Fruit fly (Drosophila melanogaster): ENCODE results near the gene nyo.

The nyo gene

DNA sequence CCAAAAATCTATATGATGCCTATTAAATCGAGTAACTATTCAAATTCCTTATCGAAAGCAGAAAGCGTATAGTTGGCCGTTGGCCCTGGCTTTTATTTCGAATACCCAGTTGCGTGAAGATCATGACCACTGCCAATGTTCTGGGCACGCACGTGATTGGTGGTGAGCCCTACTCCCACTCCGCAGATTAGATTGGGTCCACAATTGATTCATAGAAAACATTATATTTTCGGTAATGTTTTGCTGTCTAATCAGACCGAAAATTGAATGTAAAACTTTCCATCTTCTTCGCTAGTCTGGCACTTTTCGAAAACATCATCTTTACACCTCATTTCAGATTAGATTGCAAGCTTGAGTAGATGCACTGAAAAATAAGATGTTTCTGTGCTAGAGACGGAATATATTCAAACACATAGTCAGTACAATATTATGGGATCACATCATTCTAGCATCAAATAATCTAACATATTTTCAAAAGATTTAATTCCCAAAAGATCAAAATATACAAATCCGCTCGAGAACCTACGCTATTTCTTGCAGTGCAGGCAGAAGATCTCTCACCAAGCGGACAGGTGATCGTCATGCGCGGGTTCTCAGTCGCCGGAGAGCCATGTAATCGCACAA is 49.5 kb downstream of the nyo start, which contains the start of gene CG1774 (continued):
- TF ChIP-seq CG11560 (tag; IDR thresholded peaks at IDR 0.05), result peak; percentile 52; the same call in 1 of the 3 replicates
- TF ChIP-seq CG8388 (GFP tag; optimal IDR thresholded peaks at IDR 0.05), result peak; percentile 53
- no peak for TF ChIP-seq gt (GFP tag; IDR thresholded peaks at IDR 0.05)
- peak; percentile 52 for TF ChIP-seq en (GFP tag; optimal IDR thresholded peaks at IDR 0.05)
- TF ChIP-seq BtbVII (GFP tag; optimal IDR thresholded peaks at IDR 0.05), result peak; percentile 80
- TF ChIP-seq zf30C (GFP tag; optimal IDR thresholded peaks at IDR 0.05), result peak; percentile 73
- TF ChIP-seq tll (GFP tag; optimal IDR thresholded peaks at IDR 0.05), result no peak
- TF ChIP-seq CG11504 (tag; optimal IDR thresholded peaks at IDR 0.05), result peak; percentile 81
- TF ChIP-seq ftz-f1 (GFP tag; optimal IDR thresholded peaks at IDR 0.05), result no peak
- TF ChIP-seq CG18476 (GFP tag; optimal IDR thresholded peaks at IDR 0.05), result peak; percentile 69
- peak; percentile 71 for TF ChIP-seq CG9876 (GFP tag; optimal IDR thresholded peaks at IDR 0.05)
- TF ChIP-seq CG10462 (GFP tag; optimal IDR thresholded peaks at IDR 0.05), result peak; percentile 25
- TF ChIP-seq Ets97D (GFP tag; optimal IDR thresholded peaks at IDR 0.05), result peak; percentile 26
- peak; percentile 74 for TF ChIP-seq CG17385 (GFP tag; optimal IDR thresholded peaks at IDR 0.05)
- TF ChIP-seq Dll (GFP tag; IDR thresholded peaks at IDR 0.05; ENCODE audit: partially characterized antibody), result no peak
- TF ChIP-seq CG4424 (GFP tag; optimal IDR thresholded peaks at IDR 0.05), result peak; percentile 60
- peak; percentile 39; the same call in 1 of the 2 replicates for TF ChIP-seq chm (GFP tag; IDR thresholded peaks at IDR 0.05)
- no peak for TF ChIP-seq Bgb (GFP tag; IDR thresholded peaks at IDR 0.05; ENCODE audit: partially characterized antibody)
- peak; percentile 84 for TF ChIP-seq CG11456 (GFP tag; IDR thresholded peaks at IDR 0.05)
- no peak for TF ChIP-seq pros (GFP tag; optimal IDR thresholded peaks at IDR 0.05)
- TF ChIP-seq Ravus (GFP tag; IDR thresholded peaks at IDR 0.05), result peak; percentile 22
- TF ChIP-seq emc (GFP tag; optimal IDR thresholded peaks at IDR 0.05), result peak; percentile 66
- TF ChIP-seq pho (GFP tag; optimal IDR thresholded peaks at IDR 0.05), result peak; percentile 76
- peak; percentile 24 for TF ChIP-seq CG12299 (tag; optimal IDR thresholded peaks at IDR 0.05)
- no peak for TF ChIP-seq CG33557 (GFP tag; optimal IDR thresholded peaks at IDR 0.05)
- peak; percentile 65 for TF ChIP-seq CG6683 (GFP tag; optimal IDR thresholded peaks at IDR 0.05)
- peak; percentile 72 for TF ChIP-seq CG1233 (GFP tag; optimal IDR thresholded peaks at IDR 0.05)
- peak; percentile 94 for TF ChIP-seq lab (GFP tag; optimal IDR thresholded peaks at IDR 0.05)
- TF ChIP-seq CG31441 (GFP tag; IDR thresholded peaks at IDR 0.05), result peak; percentile 64
- peak; percentile 69 for TF ChIP-seq gsb (GFP tag; IDR thresholded peaks at IDR 0.05)
- no peak for TF ChIP-seq ac (GFP tag; optimal IDR thresholded peaks at IDR 0.05)
- TF ChIP-seq sug (tag; optimal IDR thresholded peaks at IDR 0.05), result peak; percentile 74
- peak; percentile 83 for TF ChIP-seq HmgZ (tag; optimal IDR thresholded peaks at IDR 0.05)
- peak; percentile 83 for TF ChIP-seq CG9932 (GFP tag; IDR thresholded peaks at IDR 0.05)
- TF ChIP-seq Stat92E (GFP tag; optimal IDR thresholded peaks at IDR 0.05), result no peak
- 0 out of 3 replicates have a peak, but pooled peaks have one; percentile 36 for TF ChIP-seq ken (GFP tag; IDR thresholded peaks at IDR 0.05)
- peak; percentile 37 for TF ChIP-seq CG1529 (GFP tag; optimal IDR thresholded peaks at IDR 0.05)
- peak; percentile 91 for TF ChIP-seq slbo (GFP tag; IDR thresholded peaks at IDR 0.05)
- TF ChIP-seq CG15696 (tag; optimal IDR thresholded peaks at IDR 0.05), result peak; percentile 38
- TF ChIP-seq Pdp1 (GFP tag; optimal IDR thresholded peaks at IDR 0.05), result peak; percentile 78 to 81
- peak; percentile 55 for TF ChIP-seq CG10147 (GFP tag; optimal IDR thresholded peaks at IDR 0.05)
- no peak for TF ChIP-seq hb (GFP tag; IDR thresholded peaks at IDR 0.05; ENCODE audit: partially characterized antibody)
- peak; percentile 68 for TF ChIP-seq Blimp-1 (GFP tag; optimal IDR thresholded peaks at IDR 0.05)
- peak; percentile 68 for TF ChIP-seq CG1647 (GFP tag; optimal IDR thresholded peaks at IDR 0.05)
- TF ChIP-seq croc (GFP tag; conservative IDR thresholded peaks at IDR 0.05), result no peak; the same call in 2 of the 3 replicates
- TF ChIP-seq kay (GFP tag; optimal IDR thresholded peaks at IDR 0.05), result peak; percentile 68
- TF ChIP-seq Hey (tag; optimal IDR thresholded peaks at IDR 0.05), result no peak
- TF ChIP-seq CG17612 (GFP tag; IDR thresholded peaks at IDR 0.05), result peak; percentile 53; the same call in 1 of the 2 replicates
- TF ChIP-seq Ada2b (GFP tag; IDR thresholded peaks at IDR 0.05), result peak; percentile 77

All from whole organism, embryonic.